Fruit fly (Drosophila melanogaster): ENCODE data around the gene Atg1.

The Atg1 gene

dm6 chr3L:12804730-12805170, at the start of gene Atg1 (continued):
- TF ChIP-seq CG12071 (GFP tag; optimal IDR thresholded peaks at IDR 0.05) (peak; percentile 22), sqz (GFP tag; optimal IDR thresholded peaks at IDR 0.05) (no peak), bsh (GFP tag; optimal IDR thresholded peaks at IDR 0.05) (no peak), onecut (GFP tag; IDR thresholded peaks at IDR 0.05) (no peak; the same call in 1 of the 2 replicates), CG10654 (GFP tag; optimal IDR thresholded peaks at IDR 0.05) (no peak), CG17912 (GFP tag; optimal IDR thresholded peaks at IDR 0.05) (no peak), Sox102F (GFP tag; optimal IDR thresholded peaks at IDR 0.05) (no peak), lilli (GFP tag; optimal IDR thresholded peaks at IDR 0.05) (no peak), CG33557 (GFP tag; optimal IDR thresholded peaks at IDR 0.05) (no peak), HmgZ (tag; optimal IDR thresholded peaks at IDR 0.05) (peak; percentile 13), CG2678 (tag; optimal IDR thresholded peaks at IDR 0.05) (peak; percentile 15), CG4730 (GFP tag; IDR thresholded peaks at IDR 0.05) (no peak), sima (GFP tag; optimal IDR thresholded peaks at IDR 0.05) (no peak), CG4820 (GFP tag; optimal IDR thresholded peaks at IDR 0.05) (no peak), CG34422 (GFP tag; IDR thresholded peaks at IDR 0.05) (peak; percentile 36; the same call in 1 of the 3 replicates), Hand (GFP tag; optimal IDR thresholded peaks at IDR 0.05) (peak; percentile 27), Stat92E (GFP tag; optimal IDR thresholded peaks at IDR 0.05) (no peak), luna (GFP tag; optimal IDR thresholded peaks at IDR 0.05) (no peak), slou (GFP tag; optimal IDR thresholded peaks at IDR 0.05) (no peak), CG18619 (GFP tag; optimal IDR thresholded peaks at IDR 0.05) (no peak), ab (GFP tag; optimal IDR thresholded peaks at IDR 0.05) (no peak), CG6683 (GFP tag; optimal IDR thresholded peaks at IDR 0.05) (no peak), CG13123 (GFP tag; optimal IDR thresholded peaks at IDR 0.05) (no peak), sd (tag; optimal IDR thresholded peaks at IDR 0.05) (no peak), HmgD (GFP tag; optimal IDR thresholded peaks at IDR 0.05) (no peak), pfk (GFP tag; optimal IDR thresholded peaks at IDR 0.05) (no peak), Nf-YA (GFP tag; IDR thresholded peaks at IDR 0.05) (no peak), Pdp1 (GFP tag; optimal IDR thresholded peaks at IDR 0.05) (no peak), lola (GFP tag; optimal IDR thresholded peaks at IDR 0.05) (no peak), ssp (GFP tag; IDR thresholded peaks at IDR 0.05) (no peak), dmrt99B (tag; optimal IDR thresholded peaks at IDR 0.05) (no peak), ERR (GFP tag; optimal IDR thresholded peaks at IDR 0.05) (no peak), Lhr (GFP tag; optimal IDR thresholded peaks at IDR 0.05) (peak; percentile 20), Bdp1 (GFP tag; optimal IDR thresholded peaks at IDR 0.05) (no peak), chn (GFP tag; optimal IDR thresholded peaks at IDR 0.05) (no peak), CG2199 (GFP tag; IDR thresholded peaks at IDR 0.05) (0 out of 3 replicates have a peak, but pooled peaks have one; percentile 27), CG12155 (GFP tag; optimal IDR thresholded peaks at IDR 0.05) (no peak), sc (optimal IDR thresholded peaks at IDR 0.05) (no peak), sc (GFP tag; optimal IDR thresholded peaks at IDR 0.05) (no peak), emc (GFP tag; optimal IDR thresholded peaks at IDR 0.05) (no peak), CG12744 (GFP tag; optimal IDR thresholded peaks at IDR 0.05) (no peak), sim (GFP tag; IDR thresholded peaks at IDR 0.05) (no peak), Chrac-16 (GFP tag; optimal IDR thresholded peaks at IDR 0.05) (no peak), CG4404 (GFP tag; IDR thresholded peaks at IDR 0.05) (no peak), gro (GFP tag; optimal IDR thresholded peaks at IDR 0.05) (peak; percentile 20), ac (GFP tag; optimal IDR thresholded peaks at IDR 0.05) (no peak), CG15601 (tag; optimal IDR thresholded peaks at IDR 0.05) (no peak), CG3726 (GFP tag; IDR thresholded peaks at IDR 0.05) (no peak), CG17328 (GFP tag; IDR thresholded peaks at IDR 0.05) (no peak), prd (optimal IDR thresholded peaks at IDR 0.05) (no peak), prd (GFP tag; IDR thresholded peaks at IDR 0.05) (no peak), ken (GFP tag; IDR thresholded peaks at IDR 0.05) (peak; percentile 39; the same call in 1 of the 3 replicates)

Measured in whole organism, embryonic.